Fruit fly (Drosophila melanogaster): ENCODE measurements around the gene crq.

crq gene

dm6 chr2L:485127-485824 is 32.5 kb upstream of the crq start:
- no peak for TF ChIP-seq noc (tag; optimal IDR thresholded peaks at IDR 0.05)

- peak; percentile 83 for TF ChIP-seq noc (tag; optimal IDR thresholded peaks at IDR 0.05)
Measured at dm6 chr2L:484281-484943, 31.6 kb upstream of the crq start.

DNA sequence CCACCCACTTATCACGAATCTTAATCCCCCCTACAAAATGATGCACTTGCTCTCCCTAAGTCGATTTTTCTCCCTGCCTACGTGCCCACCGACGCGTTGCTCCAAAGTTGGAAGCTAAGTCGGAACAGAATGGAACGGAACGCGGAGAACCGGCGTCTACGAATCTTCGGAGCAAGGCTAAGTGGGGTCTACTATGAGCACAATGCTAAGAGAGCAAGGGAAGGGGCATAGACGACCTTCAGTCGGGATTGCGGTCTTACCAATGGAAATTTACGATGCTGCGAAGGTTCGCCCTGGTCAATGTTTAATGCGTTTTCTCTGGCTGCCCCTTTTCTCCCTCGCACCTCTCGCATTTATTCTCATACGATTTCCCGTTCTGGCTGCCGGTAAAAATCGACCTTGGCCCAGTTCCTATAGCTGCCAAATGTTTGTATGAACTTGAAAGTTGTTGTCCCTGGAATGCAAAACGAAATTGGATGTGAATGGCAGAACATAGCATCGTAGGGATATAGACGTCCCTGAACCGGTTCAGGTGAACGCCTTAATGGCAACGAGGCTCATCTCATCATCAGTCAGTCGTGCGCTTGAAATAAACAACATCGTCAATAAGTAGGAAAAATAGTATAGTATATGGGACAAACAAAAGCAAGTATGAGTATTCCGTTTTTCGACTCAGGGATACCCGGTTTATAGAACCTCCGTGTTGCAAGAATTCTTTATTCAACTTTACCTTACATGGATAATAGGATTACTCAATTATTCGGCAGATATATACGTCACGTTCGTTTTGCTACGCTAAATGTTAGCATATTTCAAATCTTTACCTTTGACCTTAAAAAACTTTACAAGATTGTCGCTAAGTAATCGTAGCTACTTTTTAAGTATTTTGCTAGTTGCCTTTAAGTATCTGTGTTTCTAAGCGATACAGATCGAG is 30.8 kb upstream of the crq start:
- no peak for TF ChIP-seq noc (tag; optimal IDR thresholded peaks at IDR 0.05)

dm6 chr2L:482451-482844 is 29.6 kb upstream of the crq start:
- no peak for TF ChIP-seq noc (tag; optimal IDR thresholded peaks at IDR 0.05)

DNA sequence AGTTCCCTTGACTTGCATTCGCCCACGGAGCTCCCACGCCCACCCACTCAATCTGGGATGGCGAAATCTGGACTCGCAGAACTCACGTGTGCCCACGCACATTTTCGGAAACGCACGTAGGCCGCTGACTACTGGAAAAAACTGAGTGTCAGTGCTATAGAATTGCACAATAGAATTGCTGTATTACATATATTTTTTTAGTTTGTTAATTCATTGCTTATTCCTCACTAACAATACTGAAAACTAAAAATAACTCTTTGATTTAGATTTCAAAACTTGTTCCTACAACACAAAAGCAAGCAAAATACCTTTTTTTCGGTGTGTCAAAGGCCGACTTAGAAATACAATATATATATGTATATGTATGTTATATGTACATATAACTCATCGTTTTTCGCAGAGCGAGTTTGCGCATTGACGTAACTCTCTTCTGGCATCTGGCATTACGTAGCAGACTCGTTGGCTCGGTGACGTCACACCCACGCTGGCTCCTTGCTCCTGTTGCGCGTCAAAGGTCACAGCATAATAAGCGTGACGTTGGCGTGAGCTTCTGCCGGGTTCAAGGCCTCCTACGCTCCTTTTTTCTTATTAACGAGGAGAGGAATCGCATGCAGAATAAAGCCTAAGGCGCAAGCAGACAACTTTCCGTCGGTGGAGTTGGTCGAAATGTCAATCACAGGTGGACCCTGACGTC is 29.1 kb upstream of the crq start:
- peak; percentile 72 for TF ChIP-seq noc (tag; optimal IDR thresholded peaks at IDR 0.05)

DNA sequence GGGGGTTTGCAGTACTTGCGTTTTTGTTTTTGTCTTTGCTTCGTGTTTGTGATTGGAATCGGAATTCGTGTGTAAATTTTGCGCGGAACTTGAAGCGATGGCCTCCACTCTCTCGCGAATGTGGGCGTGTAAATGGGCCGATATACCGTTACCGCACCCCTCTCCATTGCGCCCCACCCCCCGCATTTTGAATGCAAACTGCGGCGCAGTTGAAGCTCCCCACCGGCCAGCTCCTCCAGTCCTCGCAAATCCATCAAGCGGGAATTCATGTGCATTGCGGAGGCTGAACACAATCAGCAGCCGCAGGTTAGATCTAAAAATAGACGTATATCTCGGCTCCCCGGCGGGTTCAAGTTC is 28.6 kb upstream of the crq start:
- TF ChIP-seq noc (tag; optimal IDR thresholded peaks at IDR 0.05) = no peak

dm6 chr2L:480638-481399 is 28.0 kb upstream of the crq start:
- peak; percentile 100 for TF ChIP-seq noc (tag; optimal IDR thresholded peaks at IDR 0.05)

DNA sequence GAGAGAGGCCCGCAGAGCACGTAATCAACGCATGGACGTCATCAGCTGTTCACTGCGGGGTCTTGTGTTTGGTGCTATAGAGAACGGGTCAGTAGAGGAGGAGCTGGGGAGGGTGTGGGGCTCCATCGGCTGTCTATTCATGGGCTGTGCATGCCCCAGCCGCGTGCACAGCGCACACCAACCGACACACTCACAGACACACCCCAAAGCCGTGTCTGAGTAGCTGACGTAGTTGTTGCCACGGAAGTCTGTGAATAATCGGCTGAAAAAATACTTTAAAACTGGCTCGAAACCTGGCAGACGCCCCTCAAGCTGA is 27.3 kb upstream of the crq start:
- TF ChIP-seq noc (tag; optimal IDR thresholded peaks at IDR 0.05) = no peak

DNA sequence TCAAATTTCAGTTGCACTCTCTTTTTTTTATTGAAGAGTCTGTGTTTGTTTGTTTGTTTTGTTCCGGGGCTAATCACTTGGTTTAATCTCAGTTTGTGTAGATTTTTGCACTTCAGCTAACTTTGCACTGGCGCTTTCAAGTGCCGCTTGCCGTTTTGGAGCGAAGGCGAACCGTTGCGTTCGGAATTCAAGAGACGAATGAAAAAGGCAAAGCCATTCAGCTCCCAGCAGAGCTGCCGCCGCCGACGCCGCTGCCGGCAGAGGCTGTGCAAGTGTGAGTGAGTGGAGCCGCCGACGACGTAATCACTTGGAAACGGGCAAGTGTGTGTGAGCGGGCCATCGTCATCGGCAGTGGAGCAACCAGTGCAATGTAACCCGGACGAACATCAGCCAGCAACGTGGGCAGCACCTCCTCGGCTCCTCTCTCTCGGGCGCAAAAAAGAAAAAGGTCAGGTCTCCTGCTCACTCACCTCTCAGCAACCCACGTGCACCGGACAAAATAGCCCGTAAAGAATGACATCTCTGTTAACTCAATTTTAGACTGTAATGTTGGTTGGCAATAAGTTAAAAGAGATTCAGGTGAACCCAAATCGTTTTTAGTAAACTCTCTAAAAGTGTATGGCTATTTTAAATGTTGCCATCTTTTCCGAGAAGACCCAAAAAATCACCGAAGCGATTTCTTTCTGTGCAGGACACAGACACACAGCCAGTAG is 26.8 kb upstream of the crq start, which contains the start of gene cbt:
Gene cbt, minus strand, starts transcription at position 206 of the 713 bp plus-strand sequence.
- TF ChIP-seq noc (tag; optimal IDR thresholded peaks at IDR 0.05) = peak; percentile 98

- peak; percentile 74 for TF ChIP-seq noc (tag; optimal IDR thresholded peaks at IDR 0.05)
Measured at dm6 chr2L:478749-479482, 26.1 kb upstream of the crq start.

DNA sequence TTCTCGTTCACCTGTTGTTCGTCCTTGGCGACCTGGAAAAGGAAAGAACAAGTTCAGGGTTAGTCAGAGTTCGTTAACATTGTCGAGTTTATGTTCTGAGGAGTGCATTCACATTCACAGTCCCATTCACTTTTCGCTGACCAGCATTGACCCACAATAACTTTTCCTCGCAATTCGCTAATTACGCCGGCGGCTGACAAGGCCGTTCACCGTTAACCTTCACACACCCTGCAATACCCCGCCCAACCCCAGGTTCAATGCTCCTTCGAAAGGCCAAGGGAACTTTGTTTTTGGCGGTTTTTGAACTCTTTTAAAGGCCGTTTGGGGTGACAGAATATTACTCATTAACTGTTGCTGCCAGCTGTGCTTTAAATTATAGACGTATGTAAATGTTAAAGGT is 25.3 kb upstream of the crq start:
- TF ChIP-seq noc (tag; optimal IDR thresholded peaks at IDR 0.05) = no peak

dm6 chr2L:475920-476319 is 23.1 kb upstream of the crq start, which contains the start of gene ush:
Gene ush (plus strand): TSS chr2L:476220.
- TF ChIP-seq noc (tag; optimal IDR thresholded peaks at IDR 0.05) = no peak

dm6 chr2L:472829-473228 is 20.0 kb upstream of the crq start, which contains the start of gene MED15:
Gene MED15 (plus strand): TSS chr2L:473013.
- no peak for TF ChIP-seq noc (tag; optimal IDR thresholded peaks at IDR 0.05)

dm6 chr2L:472073-472590 is 19.3 kb upstream of the crq start, which contains the start of gene CG4297:
Gene CG4297 (minus strand): TSS chr2L:472200.
- TF ChIP-seq noc (tag; optimal IDR thresholded peaks at IDR 0.05) = peak; percentile 70
